Worm (Caenorhabditis elegans) whole organism, early embryonic: ENCODE measurements around the gene nhr-189.

Source experiments
- ama-1 ChIP-seq: fragments of 150-350 bp; optimal IDR thresholded peaks from 2 replicates; lab custom pipeline; 2014
- ceh-13 ChIP-seq: fragments of 200-800 bp; sonication (Bioruptor generic); optimal IDR thresholded peaks from 2 replicates; lab custom pipeline; 2018; ENCODE audit warnings: mild to moderate bottlenecking, missing genetic modification characterization, missing compliant biosample characterization
- hnd-1 ChIP-seq: sonication (generic microtip); optimal IDR thresholded peaks from 2 replicates; lab custom pipeline; 2016; ENCODE audit warnings: missing genetic modification characterization, missing compliant biosample characterization
- scrt-1 ChIP-seq: fragments of 200-800 bp; sonication (Bioruptor generic); IDR thresholded peaks from 2 replicates; pipeline ENCODE4 v1.3.6; 2022; ENCODE audit warnings: missing genetic modification characterization, missing compliant biosample characterization
- tbx-11 ChIP-seq: fragments of 200-800 bp; sonication (Bioruptor generic); IDR thresholded peaks from 2 replicates; pipeline ENCODE4 v1.3.6; 2022; ENCODE audit warnings: missing genetic modification characterization, missing compliant biosample characterization
- tbx-37 ChIP-seq: fragments of 200-800 bp; sonication (Bioruptor generic); conservative IDR thresholded peaks from 2 replicates; pipeline ENCODE4 v1.3.6; 2022; ENCODE audit warnings: missing genetic modification reagents, missing genetic modification characterization, missing compliant biosample characterization
- tra-4 ChIP-seq: sonication (generic microtip); optimal IDR thresholded peaks from 2 replicates; lab custom pipeline; 2017; ENCODE audit warnings: missing genetic modification characterization, missing compliant biosample characterization

ce11 chrV:3891919-3892318 is 31.9 kb upstream of the nhr-189 start, which contains the start of gene C17E7.12:
- no peak for TF ChIP-seq ama-1 (lab: Kevin White, UChicago)
- no peak for TF ChIP-seq hnd-1 (tag; lab: Kevin White, UChicago)
- no peak for TF ChIP-seq scrt-1 (GFP tag; lab: Robert Waterston, UW)
- TF ChIP-seq ceh-13 (GFP tag; lab: Kevin White, UChicago): no peak
- TF ChIP-seq tbx-11 (GFP tag; lab: Robert Waterston, UW): no peak
- no peak for TF ChIP-seq tra-4
- no peak for TF ChIP-seq tbx-37
